Fruit fly (Drosophila melanogaster): ENCODE results near the gene RpS14b.
A peak's percentile ranks its signal among the peaks of the same experiment; 100 is the strongest.

DNA sequence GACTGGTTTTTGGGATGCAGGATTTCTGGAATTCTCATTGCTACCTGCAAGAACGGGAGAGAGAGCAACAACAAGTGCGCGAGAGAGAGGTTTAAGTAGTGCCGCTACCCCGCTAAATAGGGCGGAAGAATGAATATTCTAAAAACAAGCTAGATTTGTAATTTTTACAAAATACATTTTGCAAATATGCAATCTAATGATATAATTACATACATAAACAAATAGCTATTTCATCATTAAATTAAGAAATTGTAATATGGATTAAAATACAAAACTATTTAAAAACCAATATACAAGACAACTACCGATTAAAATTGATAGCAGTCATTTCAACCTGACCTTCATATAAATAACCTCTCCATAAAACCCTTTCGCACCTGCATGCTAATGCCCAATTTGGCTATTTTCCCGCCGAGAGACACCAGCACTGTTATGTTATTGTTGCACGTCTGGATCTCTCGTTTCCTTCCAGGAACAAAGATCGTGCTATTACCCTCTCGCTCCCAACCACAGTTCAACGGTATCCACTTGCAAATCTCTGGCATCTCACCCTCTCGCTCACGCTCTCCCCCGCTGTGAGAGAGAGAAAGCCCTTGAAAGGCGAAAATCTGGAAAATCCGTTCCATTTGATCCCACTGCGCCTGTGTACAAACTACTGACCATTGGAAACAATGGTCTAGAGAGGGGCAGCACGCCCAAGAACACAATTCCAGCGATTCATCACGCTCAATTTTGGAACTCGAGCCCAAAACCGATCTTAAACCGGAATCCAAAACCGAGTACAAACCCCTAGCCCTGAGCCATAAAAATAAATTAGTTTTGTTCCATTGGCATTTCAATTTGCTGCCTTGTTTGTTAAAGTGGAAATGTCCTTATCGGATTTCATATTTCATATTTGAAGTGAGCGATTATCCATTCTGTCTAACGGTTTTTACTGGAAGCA, 42.8 kb upstream of the RpS14b start, which contains the start of gene Nek2:
- TF ChIP-seq CG6163 (GFP tag; IDR thresholded peaks at IDR 0.05) (no peak), CG11902 (GFP tag; optimal IDR thresholded peaks at IDR 0.05) (no peak), Eip75B (GFP tag; optimal IDR thresholded peaks at IDR 0.05) (no peak), Sox15 (GFP tag; optimal IDR thresholded peaks at IDR 0.05) (no peak), Ets96B (tag; optimal IDR thresholded peaks at IDR 0.05) (peak; percentile 27), CG10669 (GFP tag; optimal IDR thresholded peaks at IDR 0.05) (peak; percentile 19), CG3032 (tag; optimal IDR thresholded peaks at IDR 0.05) (peak; percentile 34), CG16779 (tag; optimal IDR thresholded peaks at IDR 0.05) (no peak), vri (GFP tag; optimal IDR thresholded peaks at IDR 0.05) (peak; percentile 15), cyc (GFP tag; optimal IDR thresholded peaks at IDR 0.05) (no peak)
